Worm (Caenorhabditis elegans) whole organism, young adult: Measurements from ENCODE around the gene F25E5.5.

ENCODE experiments used
- Y56A3A.18 ChIP-seq: fragments of 200-800 bp; sonication (Bioruptor generic); IDR thresholded peaks from 2 replicates; pipeline ENCODE4 v1.3.6; 2022; ENCODE audit warnings: missing genetic modification reagents, missing genetic modification characterization, missing compliant biosample characterization
- chd-7 ChIP-seq: sonication (generic microtip); optimal IDR thresholded peaks from 2 replicates; lab custom pipeline; 2016; ENCODE audit warnings: mild to moderate bottlenecking, missing genetic modification characterization, moderate library complexity, missing compliant biosample characterization
- lir-1 ChIP-seq: fragments of 200-800 bp; sonication (Bioruptor generic); conservative IDR thresholded peaks from 2 replicates; pipeline ENCODE4 v1.3.6; 2022; ENCODE audit warnings: missing genetic modification reagents, missing genetic modification characterization, missing compliant biosample characterization
- nfya-1 ChIP-seq: sonication (generic microtip); optimal IDR thresholded peaks from 2 replicates; lab custom pipeline; 2017; ENCODE audit warnings: antibody characterized with exemption, missing compliant biosample characterization, missing genetic modification characterization, borderline replicate concordance; ENCODE audit not compliant: insufficient read depth
- nhr-90 ChIP-seq: sonication (generic microtip); optimal IDR thresholded peaks from 2 replicates; lab custom pipeline; 2016; ENCODE audit warnings: missing genotype, mild to moderate bottlenecking, missing genetic modification characterization, missing compliant biosample characterization
- snpc-1.3 ChIP-seq: sonication (generic microtip); optimal IDR thresholded peaks from 2 replicates; lab custom pipeline; 2017; ENCODE audit warnings: missing genetic modification characterization, mild to moderate bottlenecking, missing compliant biosample characterization, antibody characterized with exemption, moderate library complexity, missing genotype, missing genetic modification reagents; ENCODE audit not compliant: insufficient read depth
- ztf-26 ChIP-seq: sonication (generic microtip); optimal IDR thresholded peaks from 2 replicates; lab custom pipeline; 2017; ENCODE audit warnings: missing genetic modification characterization, missing compliant biosample characterization

DNA sequence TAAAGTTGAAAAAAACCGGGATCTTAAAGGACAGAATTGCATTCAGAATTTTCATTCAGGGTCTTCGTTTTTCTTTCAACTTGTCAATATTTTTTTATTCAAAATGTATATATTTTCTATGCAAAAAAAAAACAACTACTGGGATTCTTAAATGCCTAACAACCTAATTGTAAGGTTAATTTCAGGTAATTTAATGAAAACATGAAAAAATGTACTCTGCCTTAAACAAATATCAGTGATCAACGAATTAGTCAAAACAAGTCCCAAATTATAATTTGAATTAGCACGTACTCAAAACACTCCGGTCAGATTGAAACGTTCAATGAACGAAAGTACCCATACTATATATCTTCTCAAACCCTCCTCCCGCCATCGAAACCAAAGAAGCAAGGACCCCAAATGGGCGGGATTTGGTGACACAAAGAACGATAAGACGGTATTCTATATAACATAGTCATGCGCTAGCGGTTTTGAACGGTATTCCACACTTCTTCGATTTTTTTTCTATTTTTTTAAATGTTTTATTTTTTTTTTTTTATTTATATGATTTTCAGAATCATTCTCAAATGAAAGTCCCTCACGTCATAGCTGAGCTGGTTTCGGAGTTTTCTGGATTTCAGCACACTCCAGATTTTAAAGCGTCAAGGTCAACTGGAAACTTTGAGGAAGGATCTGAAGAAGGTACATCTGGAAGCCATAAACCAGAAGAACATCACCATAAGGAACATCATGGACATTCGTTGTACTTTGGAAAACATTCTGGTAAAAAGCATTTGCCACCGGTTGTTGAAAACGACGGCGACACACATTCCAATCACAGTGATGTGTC lies 11.5 kb upstream of the F25E5.5 start, which contains the start of the genes ddo-2 and F25E5.8:
- TF ChIP-seq chd-7 (no peak), nfya-1 (tag; lab: Kevin White, UChicago) (no peak), Y56A3A.18 (GFP tag; lab: Robert Waterston, UW) (no peak), ztf-26 (tag; lab: Kevin White, UChicago) (no peak), nhr-90 (no peak), lir-1 (GFP tag; lab: Robert Waterston, UW) (no peak), snpc-1.3 (tag; lab: Kevin White, UChicago) (no peak)
